Fruit fly (Drosophila melanogaster) Kc167 (cell line): ENCODE data around the gene eRF1.

Experiments
- Myc ChIP-seq: fragments of >200 bp; optimal IDR thresholded peaks from 2 replicates; lab custom pipeline; 2017; ENCODE audit warnings: missing external identifiers
- Sin3A ChIP-seq: fragments of >200 bp; optimal IDR thresholded peaks from 2 replicates; lab custom pipeline; 2018; ENCODE audit warnings: missing external identifiers
- insv ChIP-seq: fragments of >200 bp; optimal IDR thresholded peaks from 3 replicates; lab custom pipeline; 2018; ENCODE audit warnings: missing external identifiers
- psq ChIP-seq: fragments of >200 bp; optimal IDR thresholded peaks from 2 replicates; lab custom pipeline; 2017; ENCODE audit warnings: missing external identifiers
- ttk ChIP-seq: sonication (Bioruptor generic); optimal IDR thresholded peaks from 2 replicates; lab custom pipeline; 2017; ENCODE audit warnings: missing external identifiers

DNA sequence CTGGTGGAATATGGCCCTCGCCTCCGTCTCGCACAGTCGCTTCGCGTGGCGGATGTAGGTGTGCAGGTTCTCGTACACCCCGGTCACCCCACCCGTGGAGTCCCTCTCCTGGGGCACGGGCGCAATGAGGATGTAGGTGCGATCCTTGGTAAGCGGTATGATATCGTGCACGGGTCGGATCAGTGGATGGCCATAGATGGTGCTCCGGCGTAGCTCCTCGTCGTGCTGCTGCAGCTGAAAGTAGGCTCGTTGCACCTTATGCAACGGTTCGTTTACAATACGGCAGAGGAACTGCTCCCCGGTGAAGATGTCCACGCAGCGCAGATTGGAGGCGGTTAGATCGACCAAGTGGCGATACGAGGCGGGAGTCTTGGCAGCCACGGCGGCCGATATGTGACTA lies 52.4 kb downstream of the eRF1 start:
- TF ChIP-seq Myc (lab: Kevin White, UChicago) (no peak), Sin3A (lab: Kevin White, UChicago) (no peak), psq (lab: Kevin White, UChicago) (no peak), ttk (lab: Kevin White, UChicago) (peak; percentile 98), insv (lab: Kevin White, UChicago) (no peak)
